Worm (Caenorhabditis elegans): ENCODE data around the gene metl-9.

The metl-9 gene

DNA sequence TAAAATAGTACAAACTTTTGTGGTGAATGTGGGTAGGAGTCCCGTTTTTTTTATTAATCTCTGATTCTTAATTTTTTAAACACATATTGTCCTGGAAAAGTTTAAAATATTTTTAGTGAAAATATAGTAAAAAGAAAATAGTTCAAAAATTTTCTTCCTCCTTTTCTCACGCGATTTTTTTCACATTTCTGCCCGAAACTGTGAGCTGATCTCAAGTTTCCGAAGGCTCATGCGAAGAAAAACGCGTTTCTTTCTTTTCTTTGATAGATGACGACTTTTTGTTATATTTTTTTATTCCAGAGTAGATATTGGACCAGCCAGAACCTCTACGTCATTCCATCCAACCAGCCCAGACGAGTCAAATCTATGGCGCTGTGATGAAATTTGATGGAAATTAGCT, 5.0 kb upstream of the metl-9 start, which contains the start of gene T03G11.9:
Gene T03G11.9 (plus strand): TSS at position 301 of the 400 bp plus-strand sequence.
- TF ChIP-seq elt-3 (tag; optimal IDR thresholded peaks at IDR 0.05) (no peak), nhr-12 (tag; optimal IDR thresholded peaks at IDR 0.05) (no peak), lin-13 (tag; optimal IDR thresholded peaks at IDR 0.05) (no peak), unc-39 (tag; optimal IDR thresholded peaks at IDR 0.05) (no peak), flh-1 (GFP tag; optimal IDR thresholded peaks at IDR 0.05) (no peak), nhr-237 (tag; optimal IDR thresholded peaks at IDR 0.05) (no peak), ceh-43 (GFP tag; optimal IDR thresholded peaks at IDR 0.05) (no peak), drap-1 (GFP tag; optimal IDR thresholded peaks at IDR 0.05) (no peak), unc-120 (tag; optimal IDR thresholded peaks at IDR 0.05; ENCODE audit: poor library complexity, severe bottlenecking) (no peak), unc-62 (GFP tag; optimal IDR thresholded peaks at IDR 0.05) (no peak), ham-2 (GFP tag; optimal IDR thresholded peaks at IDR 0.05) (no peak), cnd-1 (tag; optimal IDR thresholded peaks at IDR 0.05) (no peak), lsy-2 (tag; optimal IDR thresholded peaks at IDR 0.05) (no peak), zip-8 (tag; optimal IDR thresholded peaks at IDR 0.05) (no peak), sem-2 (GFP tag; optimal IDR thresholded peaks at IDR 0.05) (no peak), blmp-1 (tag; optimal IDR thresholded peaks at IDR 0.05) (no peak)

DNA sequence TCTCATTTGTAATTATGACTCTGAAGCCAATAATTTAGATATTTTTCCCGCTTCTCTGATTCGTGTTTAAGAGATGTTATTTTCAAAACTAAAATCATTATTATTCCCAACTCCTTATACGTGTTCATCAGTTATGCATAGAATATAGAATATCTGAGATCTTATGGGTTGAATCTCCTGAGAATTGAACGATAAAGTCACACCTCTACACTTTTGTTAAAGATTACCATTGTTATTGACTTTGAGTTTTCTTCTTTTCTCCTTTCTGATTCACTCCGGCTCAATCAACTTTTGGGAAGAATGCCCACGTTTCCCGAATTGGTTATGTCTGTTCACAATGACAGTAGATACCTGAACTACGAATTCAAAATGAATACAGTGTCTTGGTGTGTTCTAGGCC, 924 bp upstream of the metl-9 start, which contains the start of gene sru-48:
Gene sru-48 (plus strand): TSS at position 301 of the 400 bp plus-strand sequence.
- TF ChIP-seq drap-1 (GFP tag; optimal IDR thresholded peaks at IDR 0.05) (no peak), sem-2 (GFP tag; optimal IDR thresholded peaks at IDR 0.05) (no peak), bed-3 (GFP tag; optimal IDR thresholded peaks at IDR 0.05) (no peak), ceh-43 (GFP tag; optimal IDR thresholded peaks at IDR 0.05) (no peak), ham-2 (GFP tag; optimal IDR thresholded peaks at IDR 0.05) (no peak), snpc-4 (tag; optimal IDR thresholded peaks at IDR 0.05) (no peak), mep-1 (tag; optimal IDR thresholded peaks at IDR 0.05) (no peak), nhr-237 (tag; optimal IDR thresholded peaks at IDR 0.05) (no peak), unc-120 (tag; optimal IDR thresholded peaks at IDR 0.05; ENCODE audit: poor library complexity, severe bottlenecking) (no peak), elt-3 (tag; optimal IDR thresholded peaks at IDR 0.05) (no peak)

DNA sequence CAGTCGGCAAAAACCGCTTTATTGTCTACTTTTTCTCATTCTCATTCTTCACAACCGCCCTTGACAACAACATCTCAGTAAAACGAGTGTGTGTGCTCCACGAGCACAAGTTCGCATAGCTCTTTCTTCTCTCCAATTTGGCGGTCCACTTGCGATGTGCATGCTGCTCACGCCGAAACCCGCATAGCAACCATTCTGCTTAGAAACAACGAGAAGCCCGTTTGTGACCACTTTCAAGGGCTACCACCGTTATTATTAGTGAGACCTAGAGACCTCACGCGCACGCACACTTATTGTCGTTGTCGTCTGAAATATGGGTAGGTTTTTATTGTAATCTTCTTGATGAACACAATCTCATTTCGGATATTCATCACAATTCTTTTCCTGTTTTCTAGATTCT, 4.7 kb downstream of the metl-9 start, which contains the start of gene zchc-1A:
Gene zchc-1A (plus strand): TSS at position 114 of the 400 bp plus-strand sequence.
- TF ChIP-seq sptf-1 (tag; optimal IDR thresholded peaks at IDR 0.05) (no peak), unc-120 (tag; optimal IDR thresholded peaks at IDR 0.05; ENCODE audit: poor library complexity, severe bottlenecking) (no peak), bed-3 (GFP tag; optimal IDR thresholded peaks at IDR 0.05) (no peak), elt-1 (tag; optimal IDR thresholded peaks at IDR 0.05; ENCODE audit: borderline replicate concordance, insufficient read depth) (no peak), unc-39 (tag; optimal IDR thresholded peaks at IDR 0.05) (no peak), nhr-28 (tag; optimal IDR thresholded peaks at IDR 0.05) (no peak)

DNA sequence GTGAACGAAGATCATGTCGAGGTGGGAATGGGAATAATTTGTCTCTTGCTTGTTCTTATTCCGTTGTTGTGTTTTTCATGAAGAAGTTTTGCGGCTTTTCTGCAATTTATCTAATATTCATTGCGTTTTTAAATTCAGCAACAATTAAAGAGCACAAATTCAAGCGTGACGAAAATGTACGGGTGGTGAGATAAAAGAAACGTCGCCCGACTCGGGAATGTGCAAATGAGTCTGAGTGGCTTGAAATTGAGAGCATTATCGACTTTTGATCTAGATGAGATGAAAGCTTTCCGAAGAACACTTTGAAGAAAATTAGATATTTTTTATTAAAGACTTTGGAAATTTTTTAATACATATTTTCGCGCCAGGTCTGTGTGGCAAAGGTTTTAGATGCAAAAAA, 7.9 kb downstream of the metl-9 start, which contains the start of gene T03G11.10:
Gene T03G11.10 (minus strand): TSS at position 101 of the 400 bp plus-strand sequence.
- TF ChIP-seq lin-13 (tag; optimal IDR thresholded peaks at IDR 0.05) (no peak), ztf-11 (tag; optimal IDR thresholded peaks at IDR 0.05) (no peak), bed-3 (GFP tag; optimal IDR thresholded peaks at IDR 0.05) (no peak)

DNA sequence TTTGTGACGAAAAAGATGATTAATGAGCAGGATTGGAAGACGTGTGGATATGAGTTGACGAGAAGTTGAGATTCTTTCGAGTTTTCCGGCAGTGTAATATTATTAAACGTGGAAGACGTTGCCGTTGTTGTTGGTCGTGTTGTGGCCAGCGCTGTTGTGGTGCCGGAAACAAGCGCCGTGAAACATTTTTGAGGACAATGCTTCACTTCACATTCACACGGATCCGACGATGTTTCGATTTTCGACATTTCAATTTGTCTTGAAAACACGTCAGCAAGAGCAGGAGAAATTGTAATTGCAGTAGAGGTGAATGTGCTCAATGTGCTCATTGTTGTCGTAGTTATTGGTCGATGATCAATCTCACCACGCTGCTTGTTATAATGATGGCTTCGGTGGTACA, 10.2 kb downstream of the metl-9 start:
- TF ChIP-seq blmp-1 (tag; optimal IDR thresholded peaks at IDR 0.05) (no peak), pha-4 (tag; optimal IDR thresholded peaks at IDR 0.05) (no peak), ceh-39 (tag; optimal IDR thresholded peaks at IDR 0.05) (no peak), M03D4.4 (tag; optimal IDR thresholded peaks at IDR 0.05) (no peak)

DNA sequence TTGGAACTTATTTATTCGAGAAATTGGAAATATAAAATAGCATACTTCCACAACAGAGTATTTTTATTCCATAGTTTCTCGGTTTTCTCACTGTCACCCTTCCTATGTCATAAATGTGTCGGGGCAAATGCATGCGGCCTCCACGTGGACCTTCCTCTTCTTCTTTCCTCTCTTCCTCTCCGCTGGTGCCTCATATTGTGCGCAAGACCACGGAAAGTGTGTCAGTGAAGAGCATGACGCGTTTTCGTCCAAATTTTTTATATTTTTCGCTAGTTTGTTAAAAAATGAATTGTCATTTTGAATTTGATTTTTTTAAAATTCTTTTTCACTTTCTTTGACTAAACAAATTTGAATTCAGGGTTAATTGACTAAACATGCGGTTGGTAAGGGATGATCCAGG, 13.9 kb downstream of the metl-9 start, which contains the start of gene mans-3:
Gene mans-3 (plus strand): TSS at position 359 of the 400 bp plus-strand sequence.
- TF ChIP-seq lin-13 (tag; optimal IDR thresholded peaks at IDR 0.05) (peak; percentile 65), mls-2 (tag; optimal IDR thresholded peaks at IDR 0.05) (peak; percentile 67), drap-1 (GFP tag; optimal IDR thresholded peaks at IDR 0.05) (no peak), mep-1 (tag; optimal IDR thresholded peaks at IDR 0.05) (peak; percentile 97), flh-1 (GFP tag; optimal IDR thresholded peaks at IDR 0.05) (peak; percentile 35), ceh-43 (GFP tag; optimal IDR thresholded peaks at IDR 0.05) (peak; percentile 27), ham-2 (GFP tag; optimal IDR thresholded peaks at IDR 0.05) (no peak), nhr-237 (tag; optimal IDR thresholded peaks at IDR 0.05) (peak; percentile 12), unc-62 (GFP tag; optimal IDR thresholded peaks at IDR 0.05) (peak; percentile 72), snpc-4 (tag; optimal IDR thresholded peaks at IDR 0.05) (no peak), elt-1 (tag; optimal IDR thresholded peaks at IDR 0.05; ENCODE audit: borderline replicate concordance, insufficient read depth) (no peak), nhr-12 (tag; optimal IDR thresholded peaks at IDR 0.05) (no peak), ces-1 (GFP tag; optimal IDR thresholded peaks at IDR 0.05) (peak; percentile 40), unc-120 (tag; optimal IDR thresholded peaks at IDR 0.05; ENCODE audit: poor library complexity, severe bottlenecking) (no peak), mab-5 (tag; optimal IDR thresholded peaks at IDR 0.05) (no peak), sem-2 (GFP tag; optimal IDR thresholded peaks at IDR 0.05) (no peak), pha-4 (tag; optimal IDR thresholded peaks at IDR 0.05) (no peak), ceh-83 (GFP tag; optimal IDR thresholded peaks at IDR 0.05) (no peak), zip-8 (tag; optimal IDR thresholded peaks at IDR 0.05) (no peak), lsy-2 (tag; optimal IDR thresholded peaks at IDR 0.05) (peak; percentile 63), lin-32 (GFP tag; optimal IDR thresholded peaks at IDR 0.05) (peak; percentile 26), nhr-76 (tag; optimal IDR thresholded peaks at IDR 0.05) (peak; percentile 3), M03D4.4 (tag; optimal IDR thresholded peaks at IDR 0.05) (peak; percentile 68), tbx-8 (GFP tag; optimal IDR thresholded peaks at IDR 0.05) (no peak), elt-3 (tag; optimal IDR thresholded peaks at IDR 0.05) (no peak), blmp-1 (tag; optimal IDR thresholded peaks at IDR 0.05) (no peak), sptf-1 (tag; optimal IDR thresholded peaks at IDR 0.05) (peak; percentile 90), nhr-28 (tag; optimal IDR thresholded peaks at IDR 0.05) (no peak), ztf-11 (tag; optimal IDR thresholded peaks at IDR 0.05) (peak; percentile 59), unc-39 (tag; optimal IDR thresholded peaks at IDR 0.05) (no peak), bed-3 (GFP tag; optimal IDR thresholded peaks at IDR 0.05) (no peak), cnd-1 (tag; optimal IDR thresholded peaks at IDR 0.05) (peak; percentile 73), hlh-1 (tag; optimal IDR thresholded peaks at IDR 0.05) (no peak), ceh-39 (tag; optimal IDR thresholded peaks at IDR 0.05) (no peak)

All from whole organism, mixed stage, embryonic.